Worm (Caenorhabditis elegans) whole organism, dauer: ENCODE data around the gene znfx-1.

ENCODE experiments used
- unc-62 ChIP-seq: sonication (generic microtip); optimal IDR thresholded peaks from 2 replicates; lab custom pipeline; 2017; ENCODE audit warnings: missing biosample characterization, missing genetic modification reagents, missing genetic modification characterization

znfx-1 gene

ce11 chrII:9194195-9194594 is 19.3 kb upstream of the znfx-1 start, which contains the start of gene twk-4:
twk-4 (minus strand) TSS chrII:9194295.
- TF ChIP-seq unc-62 (GFP tag; lab: Kevin White, UChicago) = no peak

ce11 chrII:9196325-9196724 is 17.1 kb upstream of the znfx-1 start:
- no peak for TF ChIP-seq unc-62 (GFP tag; lab: Kevin White, UChicago)

ce11 chrII:9197212-9197611 is 16.2 kb upstream of the znfx-1 start, which contains the start of gene let-23:
let-23 (plus strand) TSS chrII:9197512.
- no peak for TF ChIP-seq unc-62 (GFP tag; lab: Kevin White, UChicago)

- TF ChIP-seq unc-62 (GFP tag; lab: Kevin White, UChicago) = no peak
Measured at ce11 chrII:9210076-9210475, 3.4 kb upstream of the znfx-1 start, which contains the start of gene ZK1067.4. ZK1067.4 (plus strand) TSS chrII:9210376.

- no peak for TF ChIP-seq unc-62 (GFP tag; lab: Kevin White, UChicago)
Measured at ce11 chrII:9211684-9212083, 1.8 kb upstream of the znfx-1 start.

ce11 chrII:9222969-9223368 is 9.5 kb downstream of the znfx-1 start, which contains the start of gene ZK1067.3:
ZK1067.3 (plus strand) TSS chrII:9223269.
- TF ChIP-seq unc-62 (GFP tag; lab: Kevin White, UChicago) = no peak

ce11 chrII:9227134-9227533 is 13.7 kb downstream of the znfx-1 start, which contains the start of gene abu-14:
abu-14 (minus strand) TSS chrII:9227214.
- no peak for TF ChIP-seq unc-62 (GFP tag; lab: Kevin White, UChicago)

ce11 chrII:9231240-9231639 is 17.8 kb downstream of the znfx-1 start, which contains the start of gene gst-13:
gst-13 (plus strand) TSS chrII:9231457.
- TF ChIP-seq unc-62 (GFP tag; lab: Kevin White, UChicago) = no peak

ce11 chrII:9232493-9232892 is 19.0 kb downstream of the znfx-1 start:
- no peak for TF ChIP-seq unc-62 (GFP tag; lab: Kevin White, UChicago)

- TF ChIP-seq unc-62 (GFP tag; lab: Kevin White, UChicago) = no peak
Measured at ce11 chrII:9232923-9233322, 19.5 kb downstream of the znfx-1 start, which contains the start of gene T26C5.2. T26C5.2 (plus strand) TSS chrII:9233223.

- no peak for TF ChIP-seq unc-62 (GFP tag; lab: Kevin White, UChicago)
Measured at ce11 chrII:9233813-9234212, 20.4 kb downstream of the znfx-1 start.

- TF ChIP-seq unc-62 (GFP tag; lab: Kevin White, UChicago) = no peak
Measured at ce11 chrII:9236283-9236682, 22.8 kb downstream of the znfx-1 start, which contains the start of gene T26C5.3. T26C5.3 (plus strand) TSS chrII:9236583.

ce11 chrII:9236972-9237371 is 23.5 kb downstream of the znfx-1 start:
- TF ChIP-seq unc-62 (GFP tag; lab: Kevin White, UChicago) = no peak

- TF ChIP-seq unc-62 (GFP tag; lab: Kevin White, UChicago) = no peak
Measured at ce11 chrII:9237719-9238118, 24.3 kb downstream of the znfx-1 start.

ce11 chrII:9241610-9242009 is 28.2 kb downstream of the znfx-1 start:
- TF ChIP-seq unc-62 (GFP tag; lab: Kevin White, UChicago) = no peak

- no peak for TF ChIP-seq unc-62 (GFP tag; lab: Kevin White, UChicago)
Measured at ce11 chrII:9242804-9243203, 29.3 kb downstream of the znfx-1 start.

- TF ChIP-seq unc-62 (GFP tag; lab: Kevin White, UChicago) = no peak
Measured at ce11 chrII:9246648-9247047, 33.2 kb downstream of the znfx-1 start, which contains the start of gene T26C5.5. T26C5.5 (minus strand) TSS chrII:9246748.
